Worm (Caenorhabditis elegans): Measurements from ENCODE around the gene C06A6.7.

DNA sequence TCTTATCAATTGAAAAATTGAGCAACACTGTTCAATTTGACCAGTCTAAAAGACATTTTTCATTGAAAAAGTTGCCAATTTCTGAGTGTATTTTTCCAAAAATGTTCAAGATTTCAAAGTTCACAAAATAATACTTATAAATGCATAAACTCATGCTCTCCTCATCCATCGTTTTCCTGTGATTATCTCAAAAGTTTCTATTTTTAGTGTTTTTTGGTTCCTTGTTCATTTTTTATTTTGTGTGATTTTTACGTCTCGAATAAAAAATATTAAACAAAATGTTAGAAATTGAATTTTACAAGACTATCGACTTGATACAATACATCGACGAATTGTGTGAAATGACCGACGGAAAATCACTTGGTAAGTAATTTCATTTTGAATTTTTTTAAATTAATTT, 43.4 kb upstream of the C06A6.7 start, which contains the start of gene atic-1:
- no peak for TF ChIP-seq cog-1 (tag; optimal IDR thresholded peaks at IDR 0.05)
- no peak for TF ChIP-seq ref-1 (GFP tag; conservative IDR thresholded peaks at IDR 0.05)
- TF ChIP-seq klf-2 (GFP tag; conservative IDR thresholded peaks at IDR 0.05): no peak
- no peak for TF ChIP-seq ztf-23 (GFP tag; IDR thresholded peaks at IDR 0.05)
- TF ChIP-seq tab-1 (GFP tag; IDR thresholded peaks at IDR 0.05): no peak
- TF ChIP-seq T22C8.4 (GFP tag; IDR thresholded peaks at IDR 0.05): no peak
- TF ChIP-seq flt-1 (GFP tag; IDR thresholded peaks at IDR 0.05): no peak
- no peak for TF ChIP-seq med-1 (GFP tag; optimal IDR thresholded peaks at IDR 0.05; ENCODE audit: insufficient read depth)

Measured in whole organism, midembryonic.